Fruit fly (Drosophila melanogaster) whole organism, adult: ENCODE results near the gene frj.

Experiments used
- CG11617 ChIP-seq: fragments of 200-800 bp; sonication (Bioruptor generic); optimal IDR thresholded peaks from 2 replicates; lab custom pipeline; 2017; ENCODE audit warnings: mild to moderate bottlenecking, missing biosample characterization, missing genetic modification reagents, missing genetic modification characterization
- CG12768 ChIP-seq: fragments of 200-800 bp; sonication (Bioruptor generic); optimal IDR thresholded peaks from 2 replicates; lab custom pipeline; 2017; ENCODE audit warnings: missing biosample characterization, missing genetic modification characterization, mild to moderate bottlenecking, moderate library complexity, missing genetic modification reagents
- CG14711 ChIP-seq: fragments of 200-800 bp; sonication (Bioruptor generic); optimal IDR thresholded peaks from 2 replicates; lab custom pipeline; 2018; ENCODE audit warnings: missing biosample characterization, mild to moderate bottlenecking, missing genetic modification characterization, moderate library complexity
- CG1620 ChIP-seq: fragments of 200-800 bp; sonication (Bioruptor generic); optimal IDR thresholded peaks from 2 replicates; lab custom pipeline; 2016; ENCODE audit warnings: missing biosample characterization, missing genetic modification characterization
- CG33017 ChIP-seq: fragments of 200-800 bp; sonication (Bioruptor generic); optimal IDR thresholded peaks from 2 replicates; lab custom pipeline; 2018; ENCODE audit warnings: missing biosample characterization, mild to moderate bottlenecking, missing genetic modification characterization, moderate library complexity
- CG5204 ChIP-seq: fragments of 200-800 bp; sonication (Bioruptor generic); optimal IDR thresholded peaks from 2 replicates; lab custom pipeline; 2016; ENCODE audit warnings: missing biosample characterization, missing genetic modification characterization
- CG7045 ChIP-seq: fragments of 200-800 bp; sonication (Bioruptor generic); optimal IDR thresholded peaks from 2 replicates; lab custom pipeline; 2017; ENCODE audit warnings: missing biosample characterization, mild to moderate bottlenecking, missing genetic modification characterization
- CG7101 ChIP-seq: fragments of 200-800 bp; sonication (Bioruptor generic); optimal IDR thresholded peaks from 2 replicates; lab custom pipeline; 2018; ENCODE audit warnings: missing biosample characterization, mild to moderate bottlenecking, missing genetic modification characterization, moderate library complexity
- Clk ChIP-seq: fragments of 200-800 bp; sonication (Bioruptor generic); optimal IDR thresholded peaks from 2 replicates; lab custom pipeline; 2017; ENCODE audit warnings: missing biosample characterization, missing genetic modification characterization
- Crg-1 ChIP-seq: fragments of 200-800 bp; sonication (Bioruptor generic); optimal IDR thresholded peaks from 2 replicates; lab custom pipeline; 2016; ENCODE audit warnings: missing biosample characterization, missing genetic modification characterization
- Hr96 ChIP-seq: fragments of 200-800 bp; sonication (Bioruptor generic); optimal IDR thresholded peaks from 2 replicates; lab custom pipeline; 2016; ENCODE audit warnings: missing biosample characterization, missing genetic modification characterization
- Mnt ChIP-seq: fragments of 200-800 bp; sonication (Bioruptor generic); optimal IDR thresholded peaks from 2 replicates; lab custom pipeline; 2016; ENCODE audit warnings: missing biosample characterization, mild to moderate bottlenecking, missing genetic modification characterization
- bab1 ChIP-seq: fragments of 200-800 bp; sonication (Bioruptor generic); optimal IDR thresholded peaks from 3 replicates; lab custom pipeline; 2019; ENCODE audit warnings: missing biosample characterization, mild to moderate bottlenecking, missing genetic modification characterization, moderate library complexity
- cic ChIP-seq: fragments of 200-800 bp; sonication (Bioruptor generic); optimal IDR thresholded peaks from 2 replicates; lab custom pipeline; 2017; ENCODE audit warnings: missing biosample characterization, mild to moderate bottlenecking, missing genetic modification characterization, moderate library complexity
- cnc ChIP-seq, 2 experiments: fragments of >200 bp; optimal IDR thresholded peaks; 2 replicates each; lab custom pipeline; 2017
- kay ChIP-seq: fragments of 200-800 bp; sonication (Bioruptor generic); peaks from one replicate; lab custom pipeline; 2016; ENCODE audit warnings: missing biosample characterization, missing genetic modification characterization, borderline replicate concordance
- ovo ChIP-seq: fragments of 200-800 bp; sonication (Bioruptor generic); optimal IDR thresholded peaks from 2 replicates; lab custom pipeline; 2016; ENCODE audit warnings: missing biosample characterization, missing genetic modification characterization
- pad ChIP-seq: fragments of 200-800 bp; sonication (Bioruptor generic); optimal IDR thresholded peaks from 3 replicates; lab custom pipeline; 2017; ENCODE audit warnings: missing biosample characterization, missing genetic modification characterization, mild to moderate bottlenecking, moderate library complexity, missing genetic modification reagents
- tj ChIP-seq: fragments of 200-800 bp; sonication (Bioruptor generic); optimal IDR thresholded peaks from 3 replicates; lab custom pipeline; 2017; ENCODE audit warnings: missing biosample characterization, mild to moderate bottlenecking, missing genetic modification characterization, moderate library complexity
- toe ChIP-seq: fragments of 200-800 bp; sonication (Bioruptor generic); optimal IDR thresholded peaks from 2 replicates; lab custom pipeline; 2016; ENCODE audit warnings: missing biosample characterization, missing genetic modification characterization

frj gene

dm6 chr2L:6455955-6456599 is at the start of gene frj:
Gene frj (plus strand): TSS chr2L:6456052.
- TF ChIP-seq cnc (optimal IDR thresholded peaks at IDR 0.05; lab: Kevin White, UChicago) (no peak), cic (GFP tag; lab: Kevin White, UChicago) (no peak), kay (GFP tag; lab: Kevin White, UChicago) (no peak), CG7101 (tag; lab: Kevin White, UChicago) (peak; percentile 56), CG33017 (tag; lab: Kevin White, UChicago) (no peak), Hr96 (GFP tag; lab: Kevin White, UChicago) (no peak), tj (GFP tag; lab: Kevin White, UChicago) (peak; percentile 15), ovo (GFP tag; lab: Kevin White, UChicago) (peak; percentile 43), CG11617 (GFP tag; lab: Kevin White, UChicago) (peak; percentile 2), CG7045 (GFP tag; lab: Kevin White, UChicago) (peak; percentile 20), pad (no peak), CG12768 (GFP tag; lab: Kevin White, UChicago) (peak; percentile 47), Clk (GFP tag; lab: Kevin White, UChicago) (no peak), CG1620 (GFP tag; lab: Kevin White, UChicago) (peak; percentile 56), Mnt (GFP tag; lab: Kevin White, UChicago) (peak; percentile 11), Crg-1 (GFP tag; lab: Kevin White, UChicago) (peak; percentile 33), CG14711 (tag; lab: Kevin White, UChicago) (peak; percentile 54), toe (GFP tag; lab: Kevin White, UChicago) (peak; percentile 68), CG5204 (GFP tag; lab: Kevin White, UChicago) (no peak), bab1 (GFP tag; lab: Kevin White, UChicago) (no peak)

- TF ChIP-seq bab1 (GFP tag; lab: Kevin White, UChicago) = no peak
- no peak for TF ChIP-seq Clk (GFP tag; lab: Kevin White, UChicago)
- TF ChIP-seq cnc (optimal IDR thresholded peaks at IDR 0.05; lab: Kevin White, UChicago) = no peak
Measured at dm6 chr2L:6411089-6411757, 44.6 kb upstream of the frj start, which contains the start of gene DIP-epsilon. Gene DIP-epsilon (minus strand): TSS chr2L:6411326.

dm6 chr2L:6411953-6412352 is 43.9 kb upstream of the frj start, which contains the start of gene CG13982:
Gene CG13982 (plus strand): TSS chr2L:6412315.
- no peak for TF ChIP-seq CG7045 (GFP tag; lab: Kevin White, UChicago)
- peak; percentile 93 for TF ChIP-seq pad

- no peak for TF ChIP-seq Clk (GFP tag; lab: Kevin White, UChicago)
- no peak for TF ChIP-seq CG12768 (GFP tag; lab: Kevin White, UChicago)
- no peak for TF ChIP-seq Hr96 (GFP tag; lab: Kevin White, UChicago)
- no peak for TF ChIP-seq tj (GFP tag; lab: Kevin White, UChicago)
- TF ChIP-seq Crg-1 (GFP tag; lab: Kevin White, UChicago) = no peak
- no peak for TF ChIP-seq cic (GFP tag; lab: Kevin White, UChicago)
Measured at dm6 chr2L:6421495-6421894, 34.4 kb upstream of the frj start.

dm6 chr2L:6422488-6422887 is 33.4 kb upstream of the frj start:
- no peak for TF ChIP-seq tj (GFP tag; lab: Kevin White, UChicago)
- TF ChIP-seq CG14711 (tag; lab: Kevin White, UChicago) = no peak
- no peak for TF ChIP-seq toe (GFP tag; lab: Kevin White, UChicago)
- TF ChIP-seq CG1620 (GFP tag; lab: Kevin White, UChicago) = no peak
- TF ChIP-seq Mnt (GFP tag; lab: Kevin White, UChicago) = no peak
- TF ChIP-seq CG5204 (GFP tag; lab: Kevin White, UChicago) = no peak
- TF ChIP-seq CG33017 (tag; lab: Kevin White, UChicago) = no peak
- no peak for TF ChIP-seq CG7101 (tag; lab: Kevin White, UChicago)
- TF ChIP-seq CG7045 (GFP tag; lab: Kevin White, UChicago) = no peak
- no peak for TF ChIP-seq kay (GFP tag; lab: Kevin White, UChicago)
- TF ChIP-seq Crg-1 (GFP tag; lab: Kevin White, UChicago) = no peak
- no peak for TF ChIP-seq bab1 (GFP tag; lab: Kevin White, UChicago)
- no peak for TF ChIP-seq ovo (GFP tag; lab: Kevin White, UChicago)
- no peak for TF ChIP-seq pad
- TF ChIP-seq cnc (optimal IDR thresholded peaks at IDR 0.05; lab: Kevin White, UChicago) = no peak

- TF ChIP-seq ovo (GFP tag; lab: Kevin White, UChicago) = no peak
- no peak for TF ChIP-seq CG33017 (tag; lab: Kevin White, UChicago)
- TF ChIP-seq tj (GFP tag; lab: Kevin White, UChicago) = no peak
- no peak for TF ChIP-seq pad
- TF ChIP-seq toe (GFP tag; lab: Kevin White, UChicago) = no peak
- no peak for TF ChIP-seq CG7101 (tag; lab: Kevin White, UChicago)
Measured at dm6 chr2L:6423148-6423547, 32.7 kb upstream of the frj start, which contains the start of gene Tig. Gene Tig (minus strand): TSS chr2L:6423310.
